Fruit fly (Drosophila melanogaster) whole organism, embryonic: ENCODE results near the gene Mo25.

Experiments
- Ada2b ChIP-seq: fragments of 200-800 bp; sonication (Bioruptor generic); IDR thresholded peaks from 2 replicates; pipeline ENCODE4 v1.3.6; 2022; ENCODE audit warnings: missing biosample characterization, missing genetic modification characterization
- Bgb ChIP-seq: fragments of 200-800 bp; sonication (Bioruptor generic); IDR thresholded peaks from 2 replicates; pipeline ENCODE4 v1.3.6; 2022; ENCODE audit warnings: missing biosample characterization, missing genetic modification characterization; ENCODE audit not compliant: partially characterized antibody
- CG10431 ChIP-seq: fragments of 200-800 bp; sonication (Bioruptor generic); optimal IDR thresholded peaks from 3 replicates; lab custom pipeline; 2018; ENCODE audit warnings: missing biosample characterization, mild to moderate bottlenecking, missing genetic modification characterization
- CG10543 ChIP-seq: fragments of 200-800 bp; sonication (Bioruptor generic); optimal IDR thresholded peaks from 3 replicates; lab custom pipeline; 2017; ENCODE audit warnings: missing biosample characterization, mild to moderate bottlenecking, missing genetic modification characterization, moderate library complexity
- CG11085 ChIP-seq: fragments of 200-800 bp; sonication (Bioruptor generic); IDR thresholded peaks from 2 replicates; pipeline ENCODE4 v1.3.6; 2022; ENCODE audit warnings: missing biosample characterization, missing genetic modification characterization
- CG12104 ChIP-seq: fragments of 200-800 bp; sonication (Bioruptor generic); optimal IDR thresholded peaks from 3 replicates; lab custom pipeline; 2016; ENCODE audit warnings: missing biosample characterization, missing genetic modification characterization
- CG13775 ChIP-seq: fragments of 200-800 bp; sonication (Bioruptor generic); optimal IDR thresholded peaks from 3 replicates; lab custom pipeline; 2017; ENCODE audit warnings: missing biosample characterization, mild to moderate bottlenecking, missing genetic modification characterization
- CG15011 ChIP-seq: fragments of 200-800 bp; sonication (Bioruptor generic); optimal IDR thresholded peaks from 3 replicates; lab custom pipeline; 2018; ENCODE audit warnings: missing biosample characterization, mild to moderate bottlenecking, missing genetic modification characterization
- CG16813 ChIP-seq: fragments of 200-800 bp; sonication (Bioruptor generic); IDR thresholded peaks from 3 replicates; pipeline ENCODE4 v1.3.6; 2022; ENCODE audit warnings: missing biosample characterization, missing genetic modification characterization; ENCODE audit not compliant: partially characterized antibody
- CG2120 ChIP-seq: fragments of 200-800 bp; sonication (Bioruptor generic); optimal IDR thresholded peaks from 3 replicates; lab custom pipeline; 2016; ENCODE audit warnings: missing biosample characterization, missing genetic modification characterization
- CG31224 ChIP-seq: fragments of 200-800 bp; sonication (Bioruptor generic); IDR thresholded peaks from 2 replicates; pipeline ENCODE4 v1.3.6; 2022; ENCODE audit warnings: missing biosample characterization, missing genetic modification characterization
- CG32767 ChIP-seq: fragments of 200-800 bp; sonication (Bioruptor generic); IDR thresholded peaks from 2 replicates; pipeline ENCODE4 v1.3.6; 2022; ENCODE audit warnings: missing biosample characterization, missing genetic modification characterization
- CG3995 ChIP-seq: fragments of 200-800 bp; sonication (Bioruptor generic); optimal IDR thresholded peaks from 3 replicates; lab custom pipeline; 2016; ENCODE audit warnings: missing biosample characterization, missing genetic modification characterization
- CG4328 ChIP-seq: fragments of 200-800 bp; sonication (Bioruptor generic); optimal IDR thresholded peaks from 3 replicates; lab custom pipeline; 2017; ENCODE audit warnings: missing biosample characterization, missing genetic modification reagents, missing genetic modification characterization
- CG5953 ChIP-seq: fragments of 200-800 bp; sonication (Bioruptor generic); IDR thresholded peaks from 2 replicates; pipeline ENCODE4 v1.3.6; 2022; ENCODE audit warnings: missing biosample characterization, missing genetic modification characterization
- CG7786 ChIP-seq: fragments of 200-800 bp; sonication (Bioruptor generic); optimal IDR thresholded peaks from 2 replicates; lab custom pipeline; 2016; ENCODE audit warnings: missing biosample characterization, missing genetic modification characterization
- CG7928 ChIP-seq: fragments of 200-800 bp; sonication (Bioruptor generic); optimal IDR thresholded peaks from 2 replicates; lab custom pipeline; 2017; ENCODE audit warnings: missing biosample characterization, mild to moderate bottlenecking, missing genetic modification characterization
- CG8924 ChIP-seq: fragments of 200-800 bp; optimal IDR thresholded peaks from 3 replicates; lab custom pipeline; 2019; ENCODE audit warnings: missing biosample characterization, mild to moderate bottlenecking, missing genetic modification characterization, moderate library complexity
- CHES-1-like ChIP-seq: fragments of 200-800 bp; sonication (Bioruptor generic); optimal IDR thresholded peaks from 2 replicates; lab custom pipeline; 2016; ENCODE audit warnings: missing biosample characterization, missing genetic modification characterization
- Camta ChIP-seq: fragments of 200-800 bp; sonication (Bioruptor generic); optimal IDR thresholded peaks from 2 replicates; lab custom pipeline; 2016; ENCODE audit warnings: missing biosample characterization, missing genetic modification characterization
- Dip3 ChIP-seq: fragments of 200-800 bp; sonication (Bioruptor generic); optimal IDR thresholded peaks from 3 replicates; lab custom pipeline; 2016; ENCODE audit warnings: missing biosample characterization, missing genetic modification characterization
- HLH3B ChIP-seq: fragments of 200-800 bp; sonication (Bioruptor generic); IDR thresholded peaks from 2 replicates; pipeline ENCODE4 v1.3.6; 2022; ENCODE audit warnings: missing biosample characterization, missing genetic modification characterization
- Hmr ChIP-seq: fragments of 200-800 bp; sonication (Bioruptor generic); optimal IDR thresholded peaks from 3 replicates; lab custom pipeline; 2017; ENCODE audit warnings: mild to moderate bottlenecking, missing biosample characterization, missing genetic modification reagents, missing genetic modification characterization
- Hr51 ChIP-seq, 2 experiments: fragments of 200-800 bp; sonication (Bioruptor generic); optimal IDR thresholded peaks; 2 replicates in 1 of 2; 3 replicates in 1 of 2; lab custom pipeline; 2016 to 2018; ENCODE audit warnings: missing biosample characterization in 2 of 2, missing genetic modification characterization in 2 of 2, mild to moderate bottlenecking in 1 of 2, moderate library complexity in 1 of 2
- MESR4 ChIP-seq: fragments of 200-800 bp; sonication (Bioruptor generic); optimal IDR thresholded peaks from 2 replicates; lab custom pipeline; 2018; ENCODE audit warnings: missing biosample characterization, mild to moderate bottlenecking, missing genetic modification characterization, moderate library complexity
- PHDP ChIP-seq: fragments of 200-800 bp; sonication (Bioruptor generic); optimal IDR thresholded peaks from 3 replicates; lab custom pipeline; 2018; ENCODE audit warnings: missing biosample characterization, mild to moderate bottlenecking, missing genetic modification characterization, moderate library complexity
- Pdp1 ChIP-seq, 2 experiments: fragments of 200-800 bp; sonication (Bioruptor generic); optimal IDR thresholded peaks; 3 replicates each; lab custom pipeline; 2016; ENCODE audit warnings: missing biosample characterization in 2 of 2, missing genetic modification characterization in 2 of 2, mild to moderate bottlenecking in 1 of 2, moderate library complexity in 1 of 2
- Rfx ChIP-seq: fragments of 200-800 bp; sonication (Bioruptor generic); IDR thresholded peaks from 2 replicates; pipeline ENCODE4 v1.3.6; 2022; ENCODE audit warnings: missing biosample characterization, missing genetic modification characterization
- Vsx1 ChIP-seq: fragments of 200-800 bp; sonication (Bioruptor generic); optimal IDR thresholded peaks from 2 replicates; lab custom pipeline; 2017; ENCODE audit warnings: missing biosample characterization, mild to moderate bottlenecking, missing genetic modification characterization, missing genetic modification reagents
- abd-A ChIP-seq: fragments of 200-800 bp; sonication (Bioruptor generic); optimal IDR thresholded peaks from 3 replicates; lab custom pipeline; 2019; ENCODE audit warnings: missing biosample characterization, mild to moderate bottlenecking, missing genetic modification characterization, moderate library complexity
- ato ChIP-seq: fragments of 200-800 bp; sonication (Bioruptor generic); IDR thresholded peaks from 2 replicates; pipeline ENCODE4 v1.3.6; 2022; ENCODE audit warnings: missing biosample characterization, missing genetic modification characterization; ENCODE audit not compliant: partially characterized antibody
- cg ChIP-seq: fragments of 200-800 bp; sonication (Bioruptor generic); optimal IDR thresholded peaks from 3 replicates; lab custom pipeline; 2019; ENCODE audit warnings: missing biosample characterization, mild to moderate bottlenecking, missing genetic modification characterization, moderate library complexity
- ci ChIP-seq: fragments of 200-800 bp; sonication (Bioruptor generic); IDR thresholded peaks from 3 replicates; pipeline ENCODE4 v1.3.6; 2022; ENCODE audit warnings: missing biosample characterization, missing genetic modification characterization
- crp ChIP-seq, 2 experiments: fragments of 200-800 bp; sonication (Bioruptor generic); optimal IDR thresholded peaks; 2 replicates in 1 of 2; 3 replicates in 1 of 2; lab custom pipeline; 2017; ENCODE audit warnings: missing biosample characterization in 2 of 2, missing genetic modification characterization in 2 of 2, mild to moderate bottlenecking in 1 of 2, moderate library complexity in 1 of 2
- dan ChIP-seq: fragments of 200-800 bp; sonication (Bioruptor generic); IDR thresholded peaks from 2 replicates; pipeline ENCODE4 v1.3.6; 2022; ENCODE audit warnings: missing biosample characterization, missing genetic modification characterization
- en ChIP-seq: fragments of 200-800 bp; sonication (Bioruptor generic); optimal IDR thresholded peaks from 2 replicates; lab custom pipeline; 2016; ENCODE audit warnings: missing biosample characterization, missing genetic modification characterization
- esg ChIP-seq: fragments of 200-800 bp; sonication (Bioruptor generic); conservative IDR thresholded peaks from 2 replicates; pipeline ENCODE4 v1.3.6; 2022; ENCODE audit warnings: missing biosample characterization, missing genetic modification characterization
- eve ChIP-seq, 2 experiments: fragments of >200 bp; optimal IDR thresholded peaks; 2 replicates each; lab custom pipeline; 2017; ENCODE audit warnings: missing biosample characterization in 2 of 2, missing genetic modification characterization in 2 of 2
- kni ChIP-seq: fragments of 200-800 bp; sonication (Bioruptor generic); optimal IDR thresholded peaks from 3 replicates; lab custom pipeline; 2017; ENCODE audit warnings: mild to moderate bottlenecking, missing biosample characterization, missing genetic modification reagents, missing genetic modification characterization
- lab ChIP-seq: fragments of 200-800 bp; sonication (Bioruptor generic); optimal IDR thresholded peaks from 3 replicates; lab custom pipeline; 2017; ENCODE audit warnings: missing biosample characterization, missing genetic modification characterization, mild to moderate bottlenecking, moderate library complexity, missing genetic modification reagents
- lilli ChIP-seq: fragments of 200-800 bp; sonication (Bioruptor generic); optimal IDR thresholded peaks from 3 replicates; lab custom pipeline; 2016; ENCODE audit warnings: missing biosample characterization, missing genetic modification characterization
- lola ChIP-seq, 3 experiments: fragments of >200 bp in 2 of 3; fragments of 200-800 bp in 1 of 3; sonication (Bioruptor generic) in 1 of 3; optimal IDR thresholded peaks; 2 replicates each; lab custom pipeline; 2017 to 2019; ENCODE audit warnings: missing biosample characterization in 3 of 3, missing genetic modification characterization in 3 of 3, mild to moderate bottlenecking in 1 of 3, moderate library complexity in 1 of 3
- mam ChIP-seq: fragments of 200-800 bp; sonication (Bioruptor generic); optimal IDR thresholded peaks from 3 replicates; lab custom pipeline; 2016; ENCODE audit warnings: missing biosample characterization, missing genetic modification characterization
- pan ChIP-seq, 4 experiments: fragments of >200 bp in 3 of 4; fragments of 200-800 bp in 1 of 4; sonication (Bioruptor generic) in 1 of 4; optimal IDR thresholded peaks in 3 of 4; IDR thresholded peaks in 1 of 4; 2 replicates each; pipeline versions ENCODE4 v1.3.6 to Lab custom; 2017 to 2022; ENCODE audit warnings: missing biosample characterization in 2 of 4, missing genetic modification characterization in 2 of 4, mixed read lengths in 1 of 4
- prd ChIP-seq, 3 experiments: fragments of >200 bp in 2 of 3; fragments of 200-800 bp in 1 of 3; sonication (Bioruptor generic) in 1 of 3; optimal IDR thresholded peaks in 2 of 3; IDR thresholded peaks in 1 of 3; 2 replicates in 2 of 3; 3 replicates in 1 of 3; pipeline versions ENCODE4 v1.3.6 to Lab custom; 2017 to 2022; ENCODE audit warnings: missing biosample characterization in 1 of 3, missing genetic modification characterization in 1 of 3
- stwl ChIP-seq: fragments of 200-800 bp; sonication (Bioruptor generic); optimal IDR thresholded peaks from 3 replicates; lab custom pipeline; 2018; ENCODE audit warnings: missing biosample characterization, mild to moderate bottlenecking, missing genetic modification characterization, moderate library complexity
- wek ChIP-seq: fragments of 200-800 bp; sonication (Bioruptor generic); optimal IDR thresholded peaks from 3 replicates; lab custom pipeline; 2018; ENCODE audit warnings: missing biosample characterization, mild to moderate bottlenecking, missing genetic modification characterization, moderate library complexity
- zen ChIP-seq: fragments of 200-800 bp; sonication (Bioruptor generic); optimal IDR thresholded peaks from 3 replicates; lab custom pipeline; 2018; ENCODE audit warnings: missing biosample characterization, mild to moderate bottlenecking, missing genetic modification characterization, moderate library complexity
- zfh2 ChIP-seq: fragments of 200-800 bp; sonication (Bioruptor generic); optimal IDR thresholded peaks from 2 replicates; lab custom pipeline; 2016; ENCODE audit warnings: missing biosample characterization, missing genetic modification characterization

Gene Mo25

DNA sequence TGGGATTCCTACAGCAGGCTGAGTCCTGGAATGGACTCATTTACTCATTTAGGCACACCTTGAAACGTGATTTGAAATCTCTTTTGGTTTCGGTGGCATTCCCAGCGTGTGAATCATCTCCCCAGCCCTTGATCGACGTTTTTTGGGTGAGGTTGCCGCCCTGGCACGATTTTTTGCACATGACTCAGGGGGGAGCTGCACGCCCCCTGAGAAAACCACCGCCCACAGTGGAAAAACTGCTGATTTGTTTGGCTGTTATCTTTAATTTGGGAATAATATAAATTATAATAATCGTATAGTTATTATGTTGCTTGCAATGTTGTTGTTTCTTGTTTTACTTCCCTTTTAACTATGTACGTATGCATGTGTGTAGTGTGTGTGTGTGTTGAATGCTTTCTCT lies 2.3 kb downstream of the Mo25 start:
- TF ChIP-seq Ada2b (GFP tag; lab: Robert Waterston, UW) (no peak), ato (GFP tag; lab: Robert Waterston, UW) (no peak), CG7928 (GFP tag; lab: Kevin White, UChicago) (peak; percentile 88), lilli (GFP tag; lab: Kevin White, UChicago) (peak; percentile 17), abd-A (tag; lab: Kevin White, UChicago) (no peak), Dip3 (no peak), mam (GFP tag; lab: Kevin White, UChicago) (peak; percentile 18), Hmr (peak; percentile 5), CG10431 (GFP tag; lab: Kevin White, UChicago) (no peak), CG11085 (GFP tag; lab: Robert Waterston, UW) (no peak), MESR4 (GFP tag; lab: Kevin White, UChicago) (no peak), Pdp1 (GFP tag; optimal IDR thresholded peaks at IDR 0.05; lab: Kevin White, UChicago) (no peak), dan (GFP tag; lab: Robert Waterston, UW) (no peak), crp (GFP tag; optimal IDR thresholded peaks at IDR 0.05; lab: Kevin White, UChicago) (no peak), lola (GFP tag; optimal IDR thresholded peaks at IDR 0.05; lab: Kevin White, UChicago) (no peak), zfh2 (GFP tag; lab: Kevin White, UChicago) (peak; percentile 27), CG4328 (GFP tag; lab: Kevin White, UChicago) (no peak), kni (no peak), Bgb (GFP tag; lab: Robert Waterston, UW) (no peak), ci (GFP tag; lab: Robert Waterston, UW) (peak; percentile 10; the same call in 1 of the 3 replicates), eve (GFP tag; optimal IDR thresholded peaks at IDR 0.05; lab: Kevin White, UChicago) (no peak), CG7786 (no peak), Hr51 (GFP tag; optimal IDR thresholded peaks at IDR 0.05; lab: Kevin White, UChicago) (no peak), wek (GFP tag; lab: Kevin White, UChicago) (no peak), pan (optimal IDR thresholded peaks at IDR 0.05; lab: Kevin White, UChicago) (no peak), pan (GFP tag; optimal IDR thresholded peaks at IDR 0.05 in 1 of 2, IDR thresholded peaks at IDR 0.05 in 1 of 2) (peak in 1 of 2 experiments; percentile 27), Rfx (peak; percentile 47; the same call in 1 of the 2 replicates), lab (peak; percentile 43), CG31224 (GFP tag; lab: Robert Waterston, UW) (no peak), prd (optimal IDR thresholded peaks at IDR 0.05; lab: Kevin White, UChicago) (no peak), prd (GFP tag; IDR thresholded peaks at IDR 0.05; lab: Robert Waterston, UW) (0 out of 3 replicates have a peak, but pooled peaks have one; percentile 24), CG5953 (GFP tag; lab: Robert Waterston, UW) (no peak), CG2120 (GFP tag; lab: Kevin White, UChicago) (peak; percentile 41), stwl (tag; lab: Kevin White, UChicago) (no peak), en (GFP tag; lab: Kevin White, UChicago) (no peak), Camta (GFP tag; lab: Kevin White, UChicago) (no peak), CG13775 (peak; percentile 6), CG15011 (GFP tag; lab: Kevin White, UChicago) (no peak), PHDP (tag; lab: Kevin White, UChicago) (no peak), CG3995 (GFP tag; lab: Kevin White, UChicago) (peak; percentile 72), HLH3B (GFP tag; lab: Robert Waterston, UW) (no peak), CG12104 (GFP tag; lab: Kevin White, UChicago) (no peak), esg (GFP tag; lab: Robert Waterston, UW) (no peak), CG8924 (tag; lab: Kevin White, UChicago) (peak; percentile 18), cg (peak; percentile 61), CG32767 (no peak), CG10543 (peak; percentile 51), CG16813 (GFP tag; lab: Robert Waterston, UW) (no peak), CHES-1-like (no peak), zen (tag; lab: Kevin White, UChicago) (no peak), Vsx1 (GFP tag; lab: Kevin White, UChicago) (no peak)
